Worm (Caenorhabditis elegans) whole organism, L4/young adult: ENCODE results near the gene xbx-1.

Experiments used
- W03F9.2 ChIP-seq: fragments of 150-350 bp; optimal IDR thresholded peaks from 2 replicates; lab custom pipeline; 2014; ENCODE audit warnings: missing biosample characterization, missing genetic modification characterization
- dao-5 ChIP-seq: sonication (generic microtip); optimal IDR thresholded peaks from 2 replicates; lab custom pipeline; 2016; ENCODE audit warnings: missing genotype, missing genetic modification characterization, moderate library complexity, missing compliant biosample characterization
- him-1 ChIP-seq: sonication (generic microtip); optimal IDR thresholded peaks from 2 replicates; lab custom pipeline; 2016; ENCODE audit warnings: missing genotype, missing genetic modification reagents, missing genetic modification characterization, missing compliant biosample characterization

- no peak for TF ChIP-seq dao-5 (tag; lab: Kevin White, UChicago)
- no peak for TF ChIP-seq W03F9.2 (tag; lab: Kevin White, UChicago)
- no peak for TF ChIP-seq him-1 (tag; lab: Kevin White, UChicago)
Measured at ce11 chrV:15016795-15017429, 36.9 kb downstream of the xbx-1 start.
